Worm (Caenorhabditis elegans): ENCODE results near the gene reps-1.

DNA sequence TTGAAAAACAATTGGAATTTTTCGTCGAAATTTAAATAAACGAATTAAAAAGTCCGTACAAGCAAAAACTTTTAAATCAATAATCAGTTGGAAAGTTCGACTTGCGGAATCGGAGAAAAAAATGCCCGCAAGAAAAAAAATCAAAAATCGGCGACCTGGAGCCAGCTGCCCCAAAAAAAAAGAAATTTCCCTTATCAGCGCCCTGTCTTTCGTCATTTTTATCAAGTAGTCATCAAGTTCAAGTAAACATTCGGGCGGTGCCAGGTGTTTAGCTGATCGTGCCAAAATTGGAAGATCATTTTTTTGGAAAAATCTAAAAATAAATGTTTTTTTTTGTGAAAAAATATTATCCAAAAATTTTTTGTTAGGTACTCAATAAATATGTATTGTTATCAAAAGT is 12.0 kb downstream of the reps-1 start:
- TF ChIP-seq pha-4 (tag; optimal IDR thresholded peaks at IDR 0.05), result peak; percentile 35
- no peak for TF ChIP-seq ama-1 (optimal IDR thresholded peaks at IDR 0.05)
- peak; percentile 24 for TF ChIP-seq pqm-1 (tag; optimal IDR thresholded peaks at IDR 0.05)
- TF ChIP-seq unc-62 (GFP tag; optimal IDR thresholded peaks at IDR 0.05), result no peak
- TF ChIP-seq nhr-23 (tag; optimal IDR thresholded peaks at IDR 0.05), result no peak
- TF ChIP-seq nhr-25 (tag; optimal IDR thresholded peaks at IDR 0.05), result no peak
- no peak for TF ChIP-seq nhr-237 (tag; optimal IDR thresholded peaks at IDR 0.05)
- no peak for TF ChIP-seq fos-1 (tag; optimal IDR thresholded peaks at IDR 0.05)
- TF ChIP-seq aly-2 (tag; optimal IDR thresholded peaks at IDR 0.05), result no peak
